Fruit fly (Drosophila melanogaster) whole organism, embryonic: ENCODE measurements around the gene Cyp28c1.

ENCODE experiments used
- BtbVII ChIP-seq: fragments of 200-800 bp; sonication (Bioruptor generic); optimal IDR thresholded peaks from 3 replicates; lab custom pipeline; 2017; ENCODE audit warnings: missing biosample characterization, mild to moderate bottlenecking, missing genetic modification characterization
- CG10209 ChIP-seq: fragments of 200-800 bp; sonication (Bioruptor generic); optimal IDR thresholded peaks from 3 replicates; lab custom pipeline; 2017; ENCODE audit warnings: missing biosample characterization, mild to moderate bottlenecking, missing genetic modification characterization, missing genetic modification reagents
- CG10366 ChIP-seq: fragments of 200-800 bp; sonication (Bioruptor generic); IDR thresholded peaks from 2 replicates; pipeline ENCODE4 v1.3.6; 2022; ENCODE audit warnings: missing biosample characterization, missing genetic modification characterization
- CG11723 ChIP-seq: fragments of 200-800 bp; sonication (Bioruptor generic); optimal IDR thresholded peaks from 2 replicates; lab custom pipeline; 2017; ENCODE audit warnings: missing biosample characterization, mild to moderate bottlenecking, missing genetic modification characterization
- CG12769 ChIP-seq: fragments of 200-800 bp; sonication (Bioruptor generic); optimal IDR thresholded peaks from 2 replicates; lab custom pipeline; 2019; ENCODE audit warnings: missing biosample characterization, mild to moderate bottlenecking, missing genetic modification characterization, moderate library complexity
- CG13424 ChIP-seq: fragments of 200-800 bp; sonication (Bioruptor generic); optimal IDR thresholded peaks from 2 replicates; lab custom pipeline; 2019; ENCODE audit warnings: missing biosample characterization, mild to moderate bottlenecking, missing genetic modification characterization, moderate library complexity
- CG14014 ChIP-seq: fragments of 200-800 bp; sonication (Bioruptor generic); IDR thresholded peaks from 2 replicates; pipeline ENCODE4 v1.3.6; 2022; ENCODE audit warnings: missing biosample characterization, missing genetic modification characterization
- CG15601 ChIP-seq: fragments of 200-800 bp; sonication (Bioruptor generic); optimal IDR thresholded peaks from 3 replicates; lab custom pipeline; 2019; ENCODE audit warnings: missing biosample characterization, mild to moderate bottlenecking, missing genetic modification characterization, moderate library complexity
- CG17328 ChIP-seq: fragments of 200-800 bp; sonication (Bioruptor generic); IDR thresholded peaks from 2 replicates; pipeline ENCODE4 v1.3.6; 2022; ENCODE audit warnings: missing biosample characterization, missing genetic modification characterization
- CG17359 ChIP-seq: fragments of 200-800 bp; sonication (Bioruptor generic); optimal IDR thresholded peaks from 3 replicates; lab custom pipeline; 2018; ENCODE audit warnings: missing biosample characterization, mild to moderate bottlenecking, missing genetic modification characterization, moderate library complexity
- CG2116 ChIP-seq: fragments of 200-800 bp; sonication (Bioruptor generic); optimal IDR thresholded peaks from 3 replicates; lab custom pipeline; 2018; ENCODE audit warnings: missing biosample characterization, mild to moderate bottlenecking, missing genetic modification characterization
- CG31441 ChIP-seq: fragments of 200-800 bp; sonication (Bioruptor generic); IDR thresholded peaks from 2 replicates; pipeline ENCODE4 v1.3.6; 2022; ENCODE audit warnings: missing biosample characterization, missing genetic modification characterization
- CG34224 ChIP-seq: fragments of 200-800 bp; sonication (Bioruptor generic); IDR thresholded peaks from 3 replicates; pipeline ENCODE4 v1.3.6; 2022; ENCODE audit warnings: missing biosample characterization, missing genetic modification characterization; ENCODE audit not compliant: partially characterized antibody
- CG6654 ChIP-seq: fragments of 200-800 bp; sonication (Bioruptor generic); optimal IDR thresholded peaks from 2 replicates; lab custom pipeline; 2017; ENCODE audit warnings: missing biosample characterization, mild to moderate bottlenecking, missing genetic modification characterization
- CG6765 ChIP-seq: fragments of 200-800 bp; sonication (Bioruptor generic); optimal IDR thresholded peaks from 3 replicates; lab custom pipeline; 2017; ENCODE audit warnings: missing biosample characterization, mild to moderate bottlenecking, missing genetic modification characterization
- CG9437 ChIP-seq: fragments of 200-800 bp; sonication (Bioruptor generic); optimal IDR thresholded peaks from 2 replicates; lab custom pipeline; 2018; ENCODE audit warnings: missing biosample characterization, mild to moderate bottlenecking, missing genetic modification characterization
- D19B ChIP-seq: fragments of 200-800 bp; sonication (Bioruptor generic); optimal IDR thresholded peaks from 2 replicates; lab custom pipeline; 2017; ENCODE audit warnings: missing biosample characterization, mild to moderate bottlenecking, missing genetic modification characterization
- Deaf1 ChIP-seq: fragments of 200-800 bp; optimal IDR thresholded peaks from 3 replicates; lab custom pipeline; 2019; ENCODE audit warnings: missing biosample characterization, mild to moderate bottlenecking, missing genetic modification characterization, moderate library complexity
- Doc3 ChIP-seq: fragments of 200-800 bp; sonication (Bioruptor generic); IDR thresholded peaks from 3 replicates; pipeline ENCODE4 v1.3.6; 2022; ENCODE audit warnings: missing biosample characterization, missing genetic modification characterization; ENCODE audit not compliant: partially characterized antibody
- E2f1 ChIP-seq: fragments of 200-800 bp; sonication (Bioruptor generic); IDR thresholded peaks from 2 replicates; pipeline ENCODE4 v1.3.6; 2022; ENCODE audit warnings: missing biosample characterization, missing genetic modification characterization
- H2.0 ChIP-seq: fragments of 200-800 bp; sonication (Bioruptor generic); IDR thresholded peaks from 2 replicates; pipeline ENCODE4 v1.3.6; 2022; ENCODE audit warnings: missing biosample characterization, missing genetic modification characterization
- Hr51 ChIP-seq, 2 experiments: fragments of 200-800 bp; sonication (Bioruptor generic); optimal IDR thresholded peaks; 2 replicates in 1 of 2; 3 replicates in 1 of 2; lab custom pipeline; 2016 to 2018; ENCODE audit warnings: missing biosample characterization in 2 of 2, missing genetic modification characterization in 2 of 2, mild to moderate bottlenecking in 1 of 2, moderate library complexity in 1 of 2
- Hsf ChIP-seq: fragments of 200-800 bp; sonication (Bioruptor generic); optimal IDR thresholded peaks from 3 replicates; lab custom pipeline; 2016; ENCODE audit warnings: missing biosample characterization, missing genetic modification characterization
- Lpt ChIP-seq: fragments of >200 bp; optimal IDR thresholded peaks from 2 replicates; lab custom pipeline; 2018; ENCODE audit warnings: missing biosample characterization, missing genetic modification characterization
- MTF-1 ChIP-seq: fragments of 200-800 bp; sonication (Bioruptor generic); optimal IDR thresholded peaks from 2 replicates; lab custom pipeline; 2018; ENCODE audit warnings: missing biosample characterization, mild to moderate bottlenecking, missing genetic modification characterization, borderline replicate concordance
- Ptx1 ChIP-seq: fragments of 200-800 bp; sonication (Bioruptor generic); IDR thresholded peaks from 2 replicates; pipeline ENCODE4 v1.3.6; 2022; ENCODE audit warnings: missing biosample characterization, missing genetic modification characterization
- Sox102F ChIP-seq: fragments of 200-800 bp; sonication (Bioruptor generic); optimal IDR thresholded peaks from 2 replicates; lab custom pipeline; 2018; ENCODE audit warnings: missing biosample characterization, mild to moderate bottlenecking, missing genetic modification characterization, moderate library complexity
- Xrp1 ChIP-seq: fragments of 200-800 bp; sonication (Bioruptor generic); IDR thresholded peaks from 2 replicates; pipeline ENCODE4 v1.3.6; 2022; ENCODE audit warnings: missing biosample characterization, missing genetic modification characterization
- abd-A ChIP-seq: fragments of 200-800 bp; sonication (Bioruptor generic); optimal IDR thresholded peaks from 3 replicates; lab custom pipeline; 2019; ENCODE audit warnings: missing biosample characterization, mild to moderate bottlenecking, missing genetic modification characterization, moderate library complexity
- ara ChIP-seq: fragments of 200-800 bp; sonication (Bioruptor generic); IDR thresholded peaks from 2 replicates; pipeline ENCODE4 v1.3.6; 2022; ENCODE audit warnings: missing biosample characterization, missing genetic modification characterization
- chinmo ChIP-seq: fragments of 200-800 bp; sonication (Bioruptor generic); IDR thresholded peaks from 4 replicates; pipeline ENCODE4 v1.3.6; 2022; ENCODE audit warnings: missing biosample characterization, missing genetic modification characterization; ENCODE audit not compliant: partially characterized antibody
- emc ChIP-seq: fragments of 200-800 bp; sonication (Bioruptor generic); optimal IDR thresholded peaks from 2 replicates; lab custom pipeline; 2016; ENCODE audit warnings: missing biosample characterization, missing genetic modification characterization
- eve ChIP-seq, 2 experiments: fragments of >200 bp; optimal IDR thresholded peaks; 2 replicates each; lab custom pipeline; 2017; ENCODE audit warnings: missing biosample characterization in 2 of 2, missing genetic modification characterization in 2 of 2
- gcm ChIP-seq: fragments of 200-800 bp; sonication (Bioruptor generic); optimal IDR thresholded peaks from 2 replicates; lab custom pipeline; 2019; ENCODE audit warnings: missing biosample characterization, mild to moderate bottlenecking, missing genetic modification characterization, moderate library complexity
- gfzf ChIP-seq: fragments of 200-800 bp; sonication (Bioruptor generic); optimal IDR thresholded peaks from 2 replicates; lab custom pipeline; 2016; ENCODE audit warnings: missing biosample characterization, mild to moderate bottlenecking, missing genetic modification characterization, moderate library complexity
- kni ChIP-seq: fragments of 200-800 bp; sonication (Bioruptor generic); optimal IDR thresholded peaks from 3 replicates; lab custom pipeline; 2017; ENCODE audit warnings: mild to moderate bottlenecking, missing biosample characterization, missing genetic modification reagents, missing genetic modification characterization
- lmd ChIP-seq: fragments of 200-800 bp; sonication (Bioruptor generic); IDR thresholded peaks from 2 replicates; pipeline ENCODE4 v1.3.6; 2022; ENCODE audit warnings: missing biosample characterization, missing genetic modification characterization
- odd ChIP-seq: fragments of 200-800 bp; sonication (Bioruptor generic); optimal IDR thresholded peaks from 2 replicates; lab custom pipeline; 2017; ENCODE audit warnings: missing biosample characterization, mild to moderate bottlenecking, missing genetic modification characterization
- pum ChIP-seq: fragments of 200-800 bp; sonication (Bioruptor generic); optimal IDR thresholded peaks from 2 replicates; lab custom pipeline; 2016; ENCODE audit warnings: missing biosample characterization, missing genetic modification characterization
- sc ChIP-seq, 3 experiments: fragments of >200 bp in 2 of 3; fragments of 200-800 bp in 1 of 3; sonication (Bioruptor generic) in 1 of 3; optimal IDR thresholded peaks; 2 replicates in 2 of 3; 3 replicates in 1 of 3; lab custom pipeline; 2017; ENCODE audit warnings: mild to moderate bottlenecking in 1 of 3, missing biosample characterization in 1 of 3, missing genetic modification characterization in 1 of 3, missing genetic modification reagents in 1 of 3
- sna ChIP-seq: fragments of 200-800 bp; sonication (Bioruptor generic); IDR thresholded peaks from 2 replicates; pipeline ENCODE4 v1.3.6; 2022; ENCODE audit warnings: missing biosample characterization, missing genetic modification characterization; ENCODE audit not compliant: partially characterized antibody
- sqz ChIP-seq: fragments of 200-800 bp; sonication (Bioruptor generic); optimal IDR thresholded peaks from 3 replicates; lab custom pipeline; 2018; ENCODE audit warnings: missing biosample characterization, mild to moderate bottlenecking, missing genetic modification characterization
- tll ChIP-seq, 2 experiments: fragments of 200-800 bp in 1 of 2; fragments of >200 bp in 1 of 2; sonication (Bioruptor generic) in 1 of 2; optimal IDR thresholded peaks; 2 replicates each; lab custom pipeline; 2017 to 2019; ENCODE audit warnings: missing biosample characterization in 2 of 2, missing genetic modification characterization in 2 of 2, mild to moderate bottlenecking in 1 of 2, moderate library complexity in 1 of 2
- vnd ChIP-seq: fragments of 200-800 bp; sonication (Bioruptor generic); IDR thresholded peaks from 3 replicates; pipeline ENCODE4 v1.3.6; 2022; ENCODE audit warnings: missing biosample characterization, missing genetic modification characterization; ENCODE audit not compliant: partially characterized antibody
- vvl ChIP-seq: fragments of 200-800 bp; sonication (Bioruptor generic); IDR thresholded peaks from 2 replicates; pipeline ENCODE4 v1.3.6; 2022; ENCODE audit warnings: missing biosample characterization, missing genetic modification characterization
- wor ChIP-seq: fragments of 200-800 bp; sonication (Bioruptor generic); IDR thresholded peaks from 2 replicates; pipeline ENCODE4 v1.3.6; 2022; ENCODE audit warnings: missing biosample characterization, missing genetic modification characterization

The Cyp28c1 gene

dm6 chrX:11806867-11807747 is 32.3 kb upstream of the Cyp28c1 start, which contains the start of gene Hsc70-3 (continued):
- TF ChIP-seq chinmo (GFP tag; lab: Robert Waterston, UW) (0 out of 4 replicates have a peak, but pooled peaks have one; percentile 74), CG14014 (GFP tag; lab: Robert Waterston, UW) (peak; percentile 39; the same call in 1 of the 2 replicates), CG11723 (GFP tag; lab: Kevin White, UChicago) (peak; percentile 12), E2f1 (GFP tag; lab: Robert Waterston, UW) (no peak), gcm (GFP tag; lab: Kevin White, UChicago) (peak; percentile 41), CG12769 (tag; lab: Kevin White, UChicago) (peak; percentile 41), tll (GFP tag; optimal IDR thresholded peaks at IDR 0.05; lab: Kevin White, UChicago) (peak in 1 of 2 experiments; percentile 2), ara (GFP tag; lab: Robert Waterston, UW) (peak; percentile 58; the same call in 1 of the 2 replicates), Hsf (no peak), CG13424 (tag; lab: Kevin White, UChicago) (peak; percentile 47), pum (GFP tag; lab: Kevin White, UChicago) (no peak), MTF-1 (GFP tag; lab: Kevin White, UChicago) (peak; percentile 79), Lpt (no peak), eve (GFP tag; optimal IDR thresholded peaks at IDR 0.05; lab: Kevin White, UChicago) (no peak), Ptx1 (0 out of 2 replicates have a peak, but pooled peaks have one; percentile 8), CG15601 (peak; percentile 73), CG17359 (tag; lab: Kevin White, UChicago) (peak; percentile 77), emc (no peak), sqz (GFP tag; lab: Kevin White, UChicago) (peak; percentile 11), kni (GFP tag; lab: Kevin White, UChicago) (peak; percentile 91), D19B (GFP tag; lab: Kevin White, UChicago) (no peak), Hr51 (GFP tag; optimal IDR thresholded peaks at IDR 0.05; lab: Kevin White, UChicago) (peak in 1 of 2 experiments; percentile 55), CG31441 (peak; percentile 25; the same call in 1 of the 2 replicates), CG6765 (GFP tag; lab: Kevin White, UChicago) (peak; percentile 6), gfzf (GFP tag; lab: Kevin White, UChicago) (no peak), wor (GFP tag; lab: Robert Waterston, UW) (no peak), CG10366 (no peak), sna (GFP tag; lab: Robert Waterston, UW) (peak; percentile 79; the same call in 1 of the 2 replicates), abd-A (tag; lab: Kevin White, UChicago) (peak; percentile 68), lmd (GFP tag; lab: Robert Waterston, UW) (no peak), Deaf1 (tag; lab: Kevin White, UChicago) (peak; percentile 10), vvl (GFP tag; lab: Robert Waterston, UW) (peak; percentile 27; the same call in 1 of the 2 replicates), sc (optimal IDR thresholded peaks at IDR 0.05; lab: Kevin White, UChicago) (no peak), sc (GFP tag; optimal IDR thresholded peaks at IDR 0.05; lab: Kevin White, UChicago) (peak; percentile 41), CG17328 (GFP tag; lab: Robert Waterston, UW) (peak; percentile 58), CG2116 (GFP tag; lab: Kevin White, UChicago) (peak; percentile 46), CG34224 (GFP tag; lab: Robert Waterston, UW) (peak; percentile 75; the same call in 2 of the 3 replicates), BtbVII (GFP tag; lab: Kevin White, UChicago) (peak; percentile 11), CG10209 (GFP tag; lab: Kevin White, UChicago) (peak; percentile 32), Xrp1 (peak; percentile 67), CG6654 (no peak), CG9437 (GFP tag; lab: Kevin White, UChicago) (no peak), odd (GFP tag; lab: Kevin White, UChicago) (peak; percentile 68), vnd (GFP tag; lab: Robert Waterston, UW) (peak; percentile 53; the same call in 2 of the 3 replicates), Doc3 (GFP tag; lab: Robert Waterston, UW) (peak; percentile 78; the same call in 2 of the 3 replicates), H2.0 (GFP tag; lab: Robert Waterston, UW) (no peak), Sox102F (GFP tag; lab: Kevin White, UChicago) (peak; percentile 25)
